Fruit fly (Drosophila melanogaster) whole organism, prepupa: ENCODE data around the gene spi.

ENCODE experiments used
- Blimp-1 ChIP-seq: fragments of 200-800 bp; sonication (Bioruptor generic); optimal IDR thresholded peaks from 3 replicates; lab custom pipeline; 2017; ENCODE audit warnings: missing biosample characterization, missing genetic modification characterization, mild to moderate bottlenecking, moderate library complexity, missing genetic modification reagents
- CG10631 ChIP-seq: fragments of 200-800 bp; sonication (Bioruptor generic); optimal IDR thresholded peaks from 2 replicates; lab custom pipeline; 2016; ENCODE audit warnings: missing biosample characterization, missing genetic modification characterization
- CG10669 ChIP-seq: fragments of 200-800 bp; sonication (Bioruptor generic); optimal IDR thresholded peaks from 3 replicates; lab custom pipeline; 2018; ENCODE audit warnings: missing biosample characterization, mild to moderate bottlenecking, missing genetic modification characterization, moderate library complexity
- CG11294 ChIP-seq: fragments of 200-800 bp; sonication (Bioruptor generic); IDR thresholded peaks from 2 replicates; pipeline ENCODE4 v1.3.6; 2022; ENCODE audit warnings: missing biosample characterization, missing genetic modification characterization
- CG11762 ChIP-seq: fragments of 200-800 bp; sonication (Bioruptor generic); optimal IDR thresholded peaks from 3 replicates; lab custom pipeline; 2016; ENCODE audit warnings: missing biosample characterization, missing genetic modification characterization; ENCODE audit not compliant: insufficient read depth
- CG11902 ChIP-seq: fragments of 200-800 bp; sonication (Bioruptor generic); optimal IDR thresholded peaks from 3 replicates; lab custom pipeline; 2016; ENCODE audit warnings: missing biosample characterization, missing genetic modification characterization
- CG15336 ChIP-seq: fragments of 200-800 bp; sonication (Bioruptor generic); IDR thresholded peaks from 2 replicates; pipeline ENCODE4 v1.3.6; 2022; ENCODE audit warnings: missing biosample characterization, missing genetic modification characterization
- CG1621 ChIP-seq: fragments of 200-800 bp; sonication (Bioruptor generic); optimal IDR thresholded peaks from 3 replicates; lab custom pipeline; 2018; ENCODE audit warnings: missing biosample characterization, mild to moderate bottlenecking, missing genetic modification characterization
- CG16779 ChIP-seq: fragments of 200-800 bp; sonication (Bioruptor generic); optimal IDR thresholded peaks from 3 replicates; lab custom pipeline; 2017; ENCODE audit warnings: missing biosample characterization, mild to moderate bottlenecking, missing genetic modification characterization
- CG3032 ChIP-seq: fragments of 200-800 bp; optimal IDR thresholded peaks from 2 replicates; lab custom pipeline; 2019; ENCODE audit warnings: missing biosample characterization, mild to moderate bottlenecking, missing genetic modification characterization, moderate library complexity
- CG31627 ChIP-seq: fragments of 200-800 bp; sonication (Bioruptor generic); optimal IDR thresholded peaks from 3 replicates; lab custom pipeline; 2016; ENCODE audit warnings: missing biosample characterization, missing genetic modification characterization
- CG32006 ChIP-seq: fragments of 200-800 bp; sonication (Bioruptor generic); optimal IDR thresholded peaks from 3 replicates; lab custom pipeline; 2017; ENCODE audit warnings: missing biosample characterization, mild to moderate bottlenecking, missing genetic modification characterization
- CG34406 ChIP-seq: fragments of 200-800 bp; sonication (Bioruptor generic); optimal IDR thresholded peaks from 3 replicates; lab custom pipeline; 2016; ENCODE audit warnings: missing biosample characterization, missing genetic modification characterization
- CG3919 ChIP-seq: fragments of 200-800 bp; sonication (Bioruptor generic); optimal IDR thresholded peaks from 3 replicates; lab custom pipeline; 2016; ENCODE audit warnings: missing biosample characterization, missing genetic modification characterization
- CG4318 ChIP-seq: fragments of 200-800 bp; sonication (Bioruptor generic); optimal IDR thresholded peaks from 3 replicates; lab custom pipeline; 2017; ENCODE audit warnings: missing biosample characterization, mild to moderate bottlenecking, missing genetic modification characterization
- CG6808 ChIP-seq: fragments of 200-800 bp; sonication (Bioruptor generic); optimal IDR thresholded peaks from 3 replicates; lab custom pipeline; 2017; ENCODE audit warnings: missing biosample characterization, missing genetic modification characterization, mild to moderate bottlenecking, moderate library complexity, missing genetic modification reagents
- CG6854 ChIP-seq: fragments of 200-800 bp; sonication (Bioruptor generic); optimal IDR thresholded peaks from 2 replicates; lab custom pipeline; 2017; ENCODE audit warnings: missing biosample characterization, mild to moderate bottlenecking, missing genetic modification characterization
- CG7368 ChIP-seq: fragments of 200-800 bp; sonication (Bioruptor generic); optimal IDR thresholded peaks from 3 replicates; lab custom pipeline; 2016; ENCODE audit warnings: missing biosample characterization, missing genetic modification characterization
- CG8319 ChIP-seq: fragments of 200-800 bp; sonication (Bioruptor generic); optimal IDR thresholded peaks from 3 replicates; lab custom pipeline; 2016; ENCODE audit warnings: missing biosample characterization, missing genetic modification characterization
- CG8632 ChIP-seq: fragments of 200-800 bp; sonication (Bioruptor generic); optimal IDR thresholded peaks from 3 replicates; lab custom pipeline; 2016; ENCODE audit warnings: missing biosample characterization, missing genetic modification characterization
- Eip75B ChIP-seq: fragments of 200-800 bp; sonication (Bioruptor generic); optimal IDR thresholded peaks from 3 replicates; lab custom pipeline; 2016; ENCODE audit warnings: missing biosample characterization, missing genetic modification characterization
- Eip78C ChIP-seq: fragments of 200-800 bp; sonication (Bioruptor generic); peaks from one replicate; lab custom pipeline; 2016; ENCODE audit warnings: missing biosample characterization, missing genetic modification characterization
- Eip93F ChIP-seq: fragments of 200-800 bp; sonication (Bioruptor generic); optimal IDR thresholded peaks from 2 replicates; lab custom pipeline; 2016; ENCODE audit warnings: missing biosample characterization, mild to moderate bottlenecking, missing genetic modification characterization
- Ets21C ChIP-seq: fragments of 200-800 bp; sonication (Bioruptor generic); optimal IDR thresholded peaks from 3 replicates; lab custom pipeline; 2016; ENCODE audit warnings: missing biosample characterization, missing genetic modification characterization
- Gug ChIP-seq: fragments of 200-800 bp; sonication (Bioruptor generic); IDR thresholded peaks from 2 replicates; pipeline ENCODE4 v1.3.6; 2022; ENCODE audit warnings: missing biosample characterization, missing genetic modification characterization
- Hr38 ChIP-seq: sonication (Bioruptor generic); optimal IDR thresholded peaks from 2 replicates; lab custom pipeline; 2016; ENCODE audit warnings: missing biosample characterization, missing genetic modification characterization
- Hr39 ChIP-seq: fragments of 200-800 bp; sonication (Bioruptor generic); optimal IDR thresholded peaks from 2 replicates; lab custom pipeline; 2016; ENCODE audit warnings: missing biosample characterization, missing genetic modification characterization
- OdsH ChIP-seq: fragments of 200-800 bp; sonication (Bioruptor generic); optimal IDR thresholded peaks from 3 replicates; lab custom pipeline; 2016; ENCODE audit warnings: missing biosample characterization, missing genetic modification characterization
- Smox ChIP-seq: fragments of 200-800 bp; sonication (Bioruptor generic); optimal IDR thresholded peaks from 3 replicates; lab custom pipeline; 2016; ENCODE audit warnings: missing biosample characterization, missing genetic modification characterization
- Sox102F ChIP-seq: fragments of 200-800 bp; sonication (Bioruptor generic); optimal IDR thresholded peaks from 2 replicates; lab custom pipeline; 2016; ENCODE audit warnings: missing biosample characterization, mild to moderate bottlenecking, missing genetic modification characterization
- Sox14 ChIP-seq: fragments of 200-800 bp; sonication (Bioruptor generic); optimal IDR thresholded peaks from 3 replicates; lab custom pipeline; 2016; ENCODE audit warnings: missing biosample characterization, missing genetic modification characterization
- Sox15 ChIP-seq: fragments of 200-800 bp; sonication (Bioruptor generic); optimal IDR thresholded peaks from 3 replicates; lab custom pipeline; 2016; ENCODE audit warnings: missing biosample characterization, missing genetic modification characterization
- acj6 ChIP-seq: fragments of 200-800 bp; sonication (Bioruptor generic); optimal IDR thresholded peaks from 3 replicates; lab custom pipeline; 2016; ENCODE audit warnings: missing biosample characterization, missing genetic modification characterization
- dac ChIP-seq: fragments of 200-800 bp; sonication (Bioruptor generic); optimal IDR thresholded peaks from 2 replicates; lab custom pipeline; 2017; ENCODE audit warnings: missing biosample characterization, mild to moderate bottlenecking, missing genetic modification characterization
- dsx ChIP-seq: fragments of 200-800 bp; optimal IDR thresholded peaks from 3 replicates; lab custom pipeline; 2019; ENCODE audit warnings: missing biosample characterization, mild to moderate bottlenecking, missing genetic modification characterization, moderate library complexity; ENCODE audit not compliant: poor library complexity, severe bottlenecking
- eg ChIP-seq: fragments of 200-800 bp; sonication (Bioruptor generic); IDR thresholded peaks from 3 replicates; pipeline ENCODE4 v1.3.6; 2022; ENCODE audit warnings: missing biosample characterization, missing genetic modification characterization
- esn ChIP-seq: fragments of 200-800 bp; sonication (Bioruptor generic); optimal IDR thresholded peaks from 2 replicates; lab custom pipeline; 2016; ENCODE audit warnings: missing biosample characterization, mild to moderate bottlenecking, missing genetic modification characterization, moderate library complexity
- fd59A ChIP-seq: fragments of 200-800 bp; sonication (Bioruptor generic); optimal IDR thresholded peaks from 2 replicates; lab custom pipeline; 2017; ENCODE audit warnings: missing biosample characterization, mild to moderate bottlenecking, missing genetic modification characterization, missing genetic modification reagents
- fkh ChIP-seq: fragments of 200-800 bp; sonication (Bioruptor generic); optimal IDR thresholded peaks from 3 replicates; lab custom pipeline; 2017; ENCODE audit warnings: missing biosample characterization, mild to moderate bottlenecking, missing genetic modification characterization, moderate library complexity
- lz ChIP-seq: fragments of 200-800 bp; sonication (Bioruptor generic); optimal IDR thresholded peaks from 3 replicates; lab custom pipeline; 2016; ENCODE audit warnings: missing biosample characterization, missing genetic modification characterization
- pdm3 ChIP-seq: fragments of 200-800 bp; sonication (Bioruptor generic); optimal IDR thresholded peaks from 3 replicates; lab custom pipeline; 2016; ENCODE audit warnings: missing biosample characterization, missing genetic modification characterization
- salr ChIP-seq, 2 experiments: fragments of 200-800 bp; sonication (Bioruptor generic); optimal IDR thresholded peaks; 3 replicates each; lab custom pipeline; 2016 to 2018; ENCODE audit warnings: missing biosample characterization in 2 of 2, missing genetic modification characterization in 2 of 2, mild to moderate bottlenecking in 1 of 2
- spab ChIP-seq: fragments of 200-800 bp; sonication (Bioruptor generic); optimal IDR thresholded peaks from 2 replicates; lab custom pipeline; 2017; ENCODE audit warnings: missing biosample characterization, mild to moderate bottlenecking, missing genetic modification characterization, missing genetic modification reagents
- svp ChIP-seq: fragments of 200-800 bp; sonication (Bioruptor generic); peaks from one replicate; lab custom pipeline; 2016; ENCODE audit warnings: missing biosample characterization, missing genetic modification characterization
- topi ChIP-seq: fragments of 200-800 bp; sonication (Bioruptor generic); optimal IDR thresholded peaks from 3 replicates; lab custom pipeline; 2016; ENCODE audit warnings: missing biosample characterization, missing genetic modification characterization

spi gene

DNA sequence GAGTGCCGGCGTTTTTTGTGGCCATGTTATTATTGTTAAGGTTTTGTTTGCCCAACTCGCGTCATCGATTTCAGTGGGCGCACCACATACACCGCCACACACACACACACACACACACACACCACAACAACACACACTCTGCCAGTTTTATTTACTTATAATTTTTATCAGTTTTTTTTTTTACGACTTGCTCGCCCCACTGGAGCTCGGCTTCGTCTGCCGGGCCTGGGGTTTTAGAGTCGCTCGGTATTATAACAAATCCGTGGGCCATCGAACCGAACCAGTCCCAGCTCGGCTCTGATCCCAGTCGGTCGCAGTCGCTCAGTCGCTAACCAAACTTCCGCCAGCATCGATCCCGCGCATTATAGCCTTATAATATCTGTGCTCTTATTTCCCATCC is 27.7 kb downstream of the spi start (continued):
- TF ChIP-seq Sox15 (GFP tag; lab: Kevin White, UChicago) (no peak), CG3919 (no peak), CG16779 (tag; lab: Kevin White, UChicago) (no peak), OdsH (GFP tag; lab: Kevin White, UChicago) (no peak), Eip93F (GFP tag; lab: Kevin White, UChicago) (no peak), Sox102F (GFP tag; lab: Kevin White, UChicago) (peak; percentile 48), CG31627 (GFP tag; lab: Kevin White, UChicago) (no peak), CG7368 (no peak), pdm3 (GFP tag; lab: Kevin White, UChicago) (no peak), fkh (peak; percentile 93), salr (GFP tag; optimal IDR thresholded peaks at IDR 0.05; lab: Kevin White, UChicago) (no peak), spab (GFP tag; lab: Kevin White, UChicago) (no peak), Hr38 (GFP tag; lab: Kevin White, UChicago) (no peak), CG8632 (GFP tag; lab: Kevin White, UChicago) (no peak), fd59A (GFP tag; lab: Kevin White, UChicago) (no peak), Blimp-1 (GFP tag; lab: Kevin White, UChicago) (peak; percentile 32), CG8319 (GFP tag; lab: Kevin White, UChicago) (no peak), acj6 (GFP tag; lab: Kevin White, UChicago) (no peak), CG10631 (GFP tag; lab: Kevin White, UChicago) (no peak), CG6854 (GFP tag; lab: Kevin White, UChicago) (peak; percentile 74), CG3032 (tag; lab: Kevin White, UChicago) (no peak), CG11294 (no peak), svp (GFP tag; lab: Kevin White, UChicago) (peak; percentile 91), CG4318 (GFP tag; lab: Kevin White, UChicago) (no peak), topi (no peak), dsx (GFP tag; lab: Kevin White, UChicago) (no peak), Gug (no peak), dac (no peak), CG11902 (no peak)

DNA sequence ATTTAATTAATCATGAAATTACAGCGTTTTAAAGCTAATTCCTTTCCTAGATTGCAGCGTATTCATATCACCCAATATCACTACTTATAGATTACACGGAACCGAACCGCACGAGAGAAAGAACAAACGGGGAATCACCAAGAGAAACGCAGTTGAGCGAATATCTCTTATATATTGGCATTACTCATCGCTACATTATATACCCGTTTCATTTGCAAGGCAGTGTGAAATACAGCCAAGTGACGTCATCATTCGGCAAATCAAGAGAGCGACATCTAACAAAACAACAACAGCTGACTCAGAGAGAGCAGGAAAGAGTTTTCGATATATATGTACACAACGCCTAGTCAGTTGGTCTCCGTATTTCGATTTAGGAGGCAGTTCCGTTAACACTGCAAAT is 29.0 kb downstream of the spi start, which contains the start of gene Tep4:
Gene Tep4 (plus strand): TSS at position 350 of the 400 bp plus-strand sequence.
- no peak for TF ChIP-seq salr (GFP tag; optimal IDR thresholded peaks at IDR 0.05; lab: Kevin White, UChicago)
- peak; percentile 4 for TF ChIP-seq fkh
- peak; percentile 29; the same call in 1 of the 2 replicates for TF ChIP-seq CG15336 (GFP tag; lab: Robert Waterston, UW)
- TF ChIP-seq CG1621 (tag; lab: Kevin White, UChicago), result peak; percentile 9
- TF ChIP-seq eg (GFP tag; lab: Robert Waterston, UW), result peak; percentile 30; the same call in 1 of the 3 replicates
- no peak for TF ChIP-seq CG32006 (GFP tag; lab: Kevin White, UChicago)

DNA sequence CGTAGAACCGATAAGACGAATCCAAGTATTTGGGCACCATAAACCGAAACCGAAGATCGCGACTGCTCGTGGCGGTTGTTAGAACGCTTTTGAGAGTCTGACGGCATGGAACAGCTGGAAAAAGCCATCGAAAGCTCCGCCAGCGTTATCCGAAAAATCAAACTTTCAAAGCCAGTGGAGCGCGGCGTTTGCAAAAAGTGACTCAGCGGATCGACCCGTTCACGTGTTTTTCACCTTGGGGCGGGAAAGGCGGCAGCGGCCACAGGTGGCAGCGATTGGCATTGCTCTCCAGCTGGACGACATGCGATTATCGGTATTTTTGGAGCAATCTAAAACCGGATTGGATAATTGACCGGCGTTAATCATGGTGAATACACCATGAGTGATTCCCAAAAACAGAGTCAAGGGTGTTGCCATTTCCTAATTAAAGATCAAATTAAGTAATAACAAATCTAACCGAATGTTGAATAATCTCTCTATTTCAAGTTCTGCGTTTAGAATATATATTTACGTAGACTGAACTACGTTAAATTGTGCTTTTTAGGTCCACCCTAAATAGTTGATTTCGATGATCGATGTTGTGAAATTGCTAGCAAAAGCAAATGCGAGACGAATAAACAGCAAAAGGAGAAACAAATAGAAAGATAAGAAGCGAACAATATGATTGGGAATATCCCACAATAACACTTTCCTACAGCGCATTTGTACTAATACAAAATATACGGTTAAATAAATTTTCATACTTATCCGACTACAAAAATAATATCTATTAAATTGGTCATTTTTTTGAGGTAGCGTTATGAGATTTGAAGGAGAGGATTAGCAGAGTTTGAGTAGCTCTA is 30.0 kb downstream of the spi start, which contains the start of gene CG10337:
Gene CG10337 (minus strand): TSS at position 91 of the 842 bp plus-strand sequence.
- TF ChIP-seq CG6854 (GFP tag; lab: Kevin White, UChicago) (no peak), Ets21C (no peak), Eip75B (GFP tag; lab: Kevin White, UChicago) (no peak), Eip93F (GFP tag; lab: Kevin White, UChicago) (no peak), esn (GFP tag; lab: Kevin White, UChicago) (peak; percentile 6), CG3032 (tag; lab: Kevin White, UChicago) (no peak), CG11762 (GFP tag; lab: Kevin White, UChicago) (no peak), eg (GFP tag; lab: Robert Waterston, UW) (peak; percentile 44; the same call in 1 of the 3 replicates), fd59A (GFP tag; lab: Kevin White, UChicago) (no peak), Gug (no peak), CG10631 (GFP tag; lab: Kevin White, UChicago) (no peak), Eip78C (peak; percentile 84), Hr39 (GFP tag; lab: Kevin White, UChicago) (peak; percentile 5), spab (GFP tag; lab: Kevin White, UChicago) (no peak), CG1621 (tag; lab: Kevin White, UChicago) (no peak), CG34406 (GFP tag; lab: Kevin White, UChicago) (peak; percentile 28), lz (GFP tag; lab: Kevin White, UChicago) (peak; percentile 7), CG10669 (no peak), Smox (GFP tag; lab: Kevin White, UChicago) (peak; percentile 9), Sox14 (GFP tag; lab: Kevin White, UChicago) (no peak), CG16779 (tag; lab: Kevin White, UChicago) (no peak), CG6808 (GFP tag; lab: Kevin White, UChicago) (no peak), Sox102F (GFP tag; lab: Kevin White, UChicago) (peak; percentile 19), CG11294 (no peak), Sox15 (GFP tag; lab: Kevin White, UChicago) (no peak), CG31627 (GFP tag; lab: Kevin White, UChicago) (no peak)
